Fruit fly (Drosophila melanogaster) whole organism, prepupa: Measurements from ENCODE around the gene BG642312.
A peak's percentile ranks its signal among the peaks of the same experiment; 100 is the strongest.

Experiments
- Blimp-1 ChIP-seq: fragments of 200-800 bp; sonication (Bioruptor generic); optimal IDR thresholded peaks from 3 replicates; lab custom pipeline; 2017; ENCODE audit warnings: missing biosample characterization, missing genetic modification characterization, mild to moderate bottlenecking, moderate library complexity, missing genetic modification reagents
- CG10631 ChIP-seq: fragments of 200-800 bp; sonication (Bioruptor generic); optimal IDR thresholded peaks from 2 replicates; lab custom pipeline; 2016; ENCODE audit warnings: missing biosample characterization, missing genetic modification characterization
- CG11294 ChIP-seq: fragments of 200-800 bp; sonication (Bioruptor generic); IDR thresholded peaks from 2 replicates; pipeline ENCODE4 v1.3.6; 2022; ENCODE audit warnings: missing biosample characterization, missing genetic modification characterization
- CG11762 ChIP-seq: fragments of 200-800 bp; sonication (Bioruptor generic); optimal IDR thresholded peaks from 3 replicates; lab custom pipeline; 2016; ENCODE audit warnings: missing biosample characterization, missing genetic modification characterization; ENCODE audit not compliant: insufficient read depth
- CG11902 ChIP-seq: fragments of 200-800 bp; sonication (Bioruptor generic); optimal IDR thresholded peaks from 3 replicates; lab custom pipeline; 2016; ENCODE audit warnings: missing biosample characterization, missing genetic modification characterization
- CG15336 ChIP-seq: fragments of 200-800 bp; sonication (Bioruptor generic); IDR thresholded peaks from 2 replicates; pipeline ENCODE4 v1.3.6; 2022; ENCODE audit warnings: missing biosample characterization, missing genetic modification characterization
- CG16779 ChIP-seq: fragments of 200-800 bp; sonication (Bioruptor generic); optimal IDR thresholded peaks from 3 replicates; lab custom pipeline; 2017; ENCODE audit warnings: missing biosample characterization, mild to moderate bottlenecking, missing genetic modification characterization
- CG3032 ChIP-seq: fragments of 200-800 bp; optimal IDR thresholded peaks from 2 replicates; lab custom pipeline; 2019; ENCODE audit warnings: missing biosample characterization, mild to moderate bottlenecking, missing genetic modification characterization, moderate library complexity
- CG31627 ChIP-seq: fragments of 200-800 bp; sonication (Bioruptor generic); optimal IDR thresholded peaks from 3 replicates; lab custom pipeline; 2016; ENCODE audit warnings: missing biosample characterization, missing genetic modification characterization
- CG32006 ChIP-seq: fragments of 200-800 bp; sonication (Bioruptor generic); optimal IDR thresholded peaks from 3 replicates; lab custom pipeline; 2017; ENCODE audit warnings: missing biosample characterization, mild to moderate bottlenecking, missing genetic modification characterization
- CG4318 ChIP-seq: fragments of 200-800 bp; sonication (Bioruptor generic); optimal IDR thresholded peaks from 3 replicates; lab custom pipeline; 2017; ENCODE audit warnings: missing biosample characterization, mild to moderate bottlenecking, missing genetic modification characterization
- CG6792 ChIP-seq: fragments of 200-800 bp; sonication (Bioruptor generic); optimal IDR thresholded peaks from 3 replicates; lab custom pipeline; 2016; ENCODE audit warnings: missing biosample characterization, missing genetic modification characterization
- CG6808 ChIP-seq: fragments of 200-800 bp; sonication (Bioruptor generic); optimal IDR thresholded peaks from 3 replicates; lab custom pipeline; 2017; ENCODE audit warnings: missing biosample characterization, missing genetic modification characterization, mild to moderate bottlenecking, moderate library complexity, missing genetic modification reagents
- CG6854 ChIP-seq: fragments of 200-800 bp; sonication (Bioruptor generic); optimal IDR thresholded peaks from 2 replicates; lab custom pipeline; 2017; ENCODE audit warnings: missing biosample characterization, mild to moderate bottlenecking, missing genetic modification characterization
- CG7368 ChIP-seq: fragments of 200-800 bp; sonication (Bioruptor generic); optimal IDR thresholded peaks from 3 replicates; lab custom pipeline; 2016; ENCODE audit warnings: missing biosample characterization, missing genetic modification characterization
- CG8119 ChIP-seq: fragments of 200-800 bp; sonication (Bioruptor generic); IDR thresholded peaks from 3 replicates; pipeline ENCODE4 v1.3.6; 2022; ENCODE audit warnings: missing biosample characterization, missing genetic modification characterization
- CG8319 ChIP-seq: fragments of 200-800 bp; sonication (Bioruptor generic); optimal IDR thresholded peaks from 3 replicates; lab custom pipeline; 2016; ENCODE audit warnings: missing biosample characterization, missing genetic modification characterization
- Eip75B ChIP-seq: fragments of 200-800 bp; sonication (Bioruptor generic); optimal IDR thresholded peaks from 3 replicates; lab custom pipeline; 2016; ENCODE audit warnings: missing biosample characterization, missing genetic modification characterization
- Eip78C ChIP-seq: fragments of 200-800 bp; sonication (Bioruptor generic); peaks from one replicate; lab custom pipeline; 2016; ENCODE audit warnings: missing biosample characterization, missing genetic modification characterization
- Eip93F ChIP-seq: fragments of 200-800 bp; sonication (Bioruptor generic); optimal IDR thresholded peaks from 2 replicates; lab custom pipeline; 2016; ENCODE audit warnings: missing biosample characterization, mild to moderate bottlenecking, missing genetic modification characterization
- Ets96B ChIP-seq: fragments of 200-800 bp; optimal IDR thresholded peaks from 2 replicates; lab custom pipeline; 2019; ENCODE audit warnings: missing biosample characterization, mild to moderate bottlenecking, missing genetic modification characterization, moderate library complexity
- Gug ChIP-seq: fragments of 200-800 bp; sonication (Bioruptor generic); IDR thresholded peaks from 2 replicates; pipeline ENCODE4 v1.3.6; 2022; ENCODE audit warnings: missing biosample characterization, missing genetic modification characterization
- Lpt ChIP-seq: fragments of 200-800 bp; sonication (Bioruptor generic); optimal IDR thresholded peaks from 3 replicates; lab custom pipeline; 2016; ENCODE audit warnings: missing biosample characterization, missing genetic modification characterization
- OdsH ChIP-seq: fragments of 200-800 bp; sonication (Bioruptor generic); optimal IDR thresholded peaks from 3 replicates; lab custom pipeline; 2016; ENCODE audit warnings: missing biosample characterization, missing genetic modification characterization
- Smox ChIP-seq: fragments of 200-800 bp; sonication (Bioruptor generic); optimal IDR thresholded peaks from 3 replicates; lab custom pipeline; 2016; ENCODE audit warnings: missing biosample characterization, missing genetic modification characterization
- Sox14 ChIP-seq: fragments of 200-800 bp; sonication (Bioruptor generic); optimal IDR thresholded peaks from 3 replicates; lab custom pipeline; 2016; ENCODE audit warnings: missing biosample characterization, missing genetic modification characterization
- Sox15 ChIP-seq: fragments of 200-800 bp; sonication (Bioruptor generic); optimal IDR thresholded peaks from 3 replicates; lab custom pipeline; 2016; ENCODE audit warnings: missing biosample characterization, missing genetic modification characterization
- cyc ChIP-seq: fragments of 200-800 bp; sonication (Bioruptor generic); optimal IDR thresholded peaks from 3 replicates; lab custom pipeline; 2016; ENCODE audit warnings: missing biosample characterization, missing genetic modification characterization
- dac ChIP-seq: fragments of 200-800 bp; sonication (Bioruptor generic); optimal IDR thresholded peaks from 2 replicates; lab custom pipeline; 2017; ENCODE audit warnings: missing biosample characterization, mild to moderate bottlenecking, missing genetic modification characterization
- dsx ChIP-seq: fragments of 200-800 bp; optimal IDR thresholded peaks from 3 replicates; lab custom pipeline; 2019; ENCODE audit warnings: missing biosample characterization, mild to moderate bottlenecking, missing genetic modification characterization, moderate library complexity; ENCODE audit not compliant: poor library complexity, severe bottlenecking
- eg ChIP-seq: fragments of 200-800 bp; sonication (Bioruptor generic); IDR thresholded peaks from 3 replicates; pipeline ENCODE4 v1.3.6; 2022; ENCODE audit warnings: missing biosample characterization, missing genetic modification characterization
- fd85E ChIP-seq: fragments of 200-800 bp; sonication (Bioruptor generic); optimal IDR thresholded peaks from 3 replicates; lab custom pipeline; 2016; ENCODE audit warnings: missing biosample characterization, missing genetic modification characterization
- fkh ChIP-seq: fragments of 200-800 bp; sonication (Bioruptor generic); optimal IDR thresholded peaks from 3 replicates; lab custom pipeline; 2017; ENCODE audit warnings: missing biosample characterization, mild to moderate bottlenecking, missing genetic modification characterization, moderate library complexity
- lz ChIP-seq: fragments of 200-800 bp; sonication (Bioruptor generic); optimal IDR thresholded peaks from 3 replicates; lab custom pipeline; 2016; ENCODE audit warnings: missing biosample characterization, missing genetic modification characterization
- pdm3 ChIP-seq: fragments of 200-800 bp; sonication (Bioruptor generic); optimal IDR thresholded peaks from 3 replicates; lab custom pipeline; 2016; ENCODE audit warnings: missing biosample characterization, missing genetic modification characterization
- salr ChIP-seq, 2 experiments: fragments of 200-800 bp; sonication (Bioruptor generic); optimal IDR thresholded peaks; 3 replicates each; lab custom pipeline; 2016 to 2018; ENCODE audit warnings: missing biosample characterization in 2 of 2, missing genetic modification characterization in 2 of 2, mild to moderate bottlenecking in 1 of 2
- spab ChIP-seq: fragments of 200-800 bp; sonication (Bioruptor generic); optimal IDR thresholded peaks from 2 replicates; lab custom pipeline; 2017; ENCODE audit warnings: missing biosample characterization, mild to moderate bottlenecking, missing genetic modification characterization, missing genetic modification reagents
- ss ChIP-seq, 2 experiments: fragments of 200-800 bp; sonication (Bioruptor generic); optimal IDR thresholded peaks; 2 replicates in 1 of 2; 3 replicates in 1 of 2; lab custom pipeline; 2017 to 2018; ENCODE audit warnings: mild to moderate bottlenecking in 2 of 2, missing biosample characterization in 2 of 2, missing genetic modification characterization in 2 of 2, moderate library complexity in 1 of 2
- svp ChIP-seq: fragments of 200-800 bp; sonication (Bioruptor generic); peaks from one replicate; lab custom pipeline; 2016; ENCODE audit warnings: missing biosample characterization, missing genetic modification characterization
- topi ChIP-seq: fragments of 200-800 bp; sonication (Bioruptor generic); optimal IDR thresholded peaks from 3 replicates; lab custom pipeline; 2016; ENCODE audit warnings: missing biosample characterization, missing genetic modification characterization

The BG642312 gene

dm6 chr3L:6256408-6257188 is 23.4 kb upstream of the BG642312 start, which contains the start of gene Best2 (continued):
- TF ChIP-seq Eip93F (GFP tag; lab: Kevin White, UChicago) (peak; percentile 86), pdm3 (peak; percentile 93), CG6792 (peak; percentile 96), dsx (GFP tag; lab: Kevin White, UChicago) (peak; percentile 93), ss (GFP tag; optimal IDR thresholded peaks at IDR 0.05; lab: Kevin White, UChicago) (peak; percentile 93 to 96), salr (GFP tag; optimal IDR thresholded peaks at IDR 0.05; lab: Kevin White, UChicago) (peak; percentile 65 to 88), CG10631 (GFP tag; lab: Kevin White, UChicago) (peak; percentile 90), Lpt (peak; percentile 78), Blimp-1 (GFP tag; lab: Kevin White, UChicago) (peak; percentile 87)
- TF ChIP-seq, all 60 proteins: peak for 59

DNA sequence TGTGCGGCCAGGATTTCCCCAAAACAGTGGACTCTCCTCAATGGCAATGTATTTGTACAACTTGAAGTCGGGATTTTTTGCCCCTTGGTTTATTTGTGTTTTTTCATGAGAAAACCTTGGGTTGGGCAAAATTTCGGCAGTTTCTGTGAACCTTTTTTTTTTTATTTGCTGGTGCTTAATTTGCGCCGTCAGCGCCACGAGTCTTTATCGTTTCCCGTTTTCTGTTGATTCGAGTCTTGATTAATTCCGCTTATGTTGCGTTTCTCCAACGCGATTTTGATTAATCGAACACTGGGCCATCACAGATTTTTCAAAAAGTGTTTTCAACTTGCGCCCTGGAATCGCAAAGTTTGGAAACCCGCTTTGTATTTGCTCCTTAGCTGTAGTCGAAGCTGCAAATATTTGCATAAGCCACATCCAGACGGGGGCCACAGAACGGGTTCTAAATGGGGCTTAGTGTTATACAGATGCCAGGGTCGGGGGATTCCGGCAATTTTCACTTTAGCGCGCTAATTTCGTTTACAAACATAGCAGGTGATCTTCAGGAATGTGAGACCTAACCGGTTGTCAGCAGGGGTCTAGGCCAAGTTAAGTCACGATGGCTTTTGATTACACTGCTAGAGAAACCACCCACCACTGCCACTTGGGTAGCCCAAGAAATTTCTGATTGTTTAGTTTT is 21.4 kb upstream of the BG642312 start:
- TF ChIP-seq svp (GFP tag; lab: Kevin White, UChicago): no peak
- TF ChIP-seq OdsH (GFP tag; lab: Kevin White, UChicago): no peak
- no peak for TF ChIP-seq CG11294
- no peak for TF ChIP-seq Eip75B (GFP tag; lab: Kevin White, UChicago)
- TF ChIP-seq CG7368 (GFP tag; lab: Kevin White, UChicago): no peak
- no peak for TF ChIP-seq ss (GFP tag; optimal IDR thresholded peaks at IDR 0.05; lab: Kevin White, UChicago)
- peak; percentile 26 for TF ChIP-seq topi (GFP tag; lab: Kevin White, UChicago)
- TF ChIP-seq spab (GFP tag; lab: Kevin White, UChicago): no peak
- TF ChIP-seq CG8119 (GFP tag; lab: Robert Waterston, UW): no peak
- no peak for TF ChIP-seq CG4318 (GFP tag; lab: Kevin White, UChicago)
- TF ChIP-seq eg (GFP tag; lab: Robert Waterston, UW): no peak
- TF ChIP-seq fd85E (GFP tag; lab: Kevin White, UChicago): no peak
- TF ChIP-seq fkh (GFP tag; lab: Kevin White, UChicago): peak; percentile 63
- TF ChIP-seq CG16779 (tag; lab: Kevin White, UChicago): no peak
- TF ChIP-seq Ets96B (tag; lab: Kevin White, UChicago): no peak
- TF ChIP-seq Sox14 (GFP tag; lab: Kevin White, UChicago): no peak

DNA sequence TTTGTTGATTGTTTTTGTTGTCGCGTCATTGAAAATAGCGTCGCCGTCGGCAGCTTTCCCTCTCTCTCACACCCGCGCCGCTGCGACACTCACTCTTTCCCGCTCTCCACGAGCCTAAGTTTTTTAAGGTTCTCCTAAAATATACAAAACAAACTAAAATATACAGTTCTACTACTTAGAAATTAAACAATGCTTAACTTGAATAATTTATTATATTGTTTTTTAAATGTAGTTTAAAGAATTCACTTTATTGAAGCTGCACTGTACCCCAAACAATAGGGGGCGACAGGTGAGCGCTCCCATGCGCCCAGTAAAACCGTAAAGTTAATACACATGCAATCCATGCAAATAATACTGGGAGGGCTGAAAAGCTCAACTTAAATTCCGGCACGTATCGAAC is 20.5 kb upstream of the BG642312 start:
- TF ChIP-seq svp (GFP tag; lab: Kevin White, UChicago) (peak; percentile 3), cyc (no peak), CG32006 (GFP tag; lab: Kevin White, UChicago) (no peak), CG8319 (no peak), Eip78C (peak; percentile 83), CG11902 (GFP tag; lab: Kevin White, UChicago) (no peak), Sox15 (GFP tag; lab: Kevin White, UChicago) (no peak)

DNA sequence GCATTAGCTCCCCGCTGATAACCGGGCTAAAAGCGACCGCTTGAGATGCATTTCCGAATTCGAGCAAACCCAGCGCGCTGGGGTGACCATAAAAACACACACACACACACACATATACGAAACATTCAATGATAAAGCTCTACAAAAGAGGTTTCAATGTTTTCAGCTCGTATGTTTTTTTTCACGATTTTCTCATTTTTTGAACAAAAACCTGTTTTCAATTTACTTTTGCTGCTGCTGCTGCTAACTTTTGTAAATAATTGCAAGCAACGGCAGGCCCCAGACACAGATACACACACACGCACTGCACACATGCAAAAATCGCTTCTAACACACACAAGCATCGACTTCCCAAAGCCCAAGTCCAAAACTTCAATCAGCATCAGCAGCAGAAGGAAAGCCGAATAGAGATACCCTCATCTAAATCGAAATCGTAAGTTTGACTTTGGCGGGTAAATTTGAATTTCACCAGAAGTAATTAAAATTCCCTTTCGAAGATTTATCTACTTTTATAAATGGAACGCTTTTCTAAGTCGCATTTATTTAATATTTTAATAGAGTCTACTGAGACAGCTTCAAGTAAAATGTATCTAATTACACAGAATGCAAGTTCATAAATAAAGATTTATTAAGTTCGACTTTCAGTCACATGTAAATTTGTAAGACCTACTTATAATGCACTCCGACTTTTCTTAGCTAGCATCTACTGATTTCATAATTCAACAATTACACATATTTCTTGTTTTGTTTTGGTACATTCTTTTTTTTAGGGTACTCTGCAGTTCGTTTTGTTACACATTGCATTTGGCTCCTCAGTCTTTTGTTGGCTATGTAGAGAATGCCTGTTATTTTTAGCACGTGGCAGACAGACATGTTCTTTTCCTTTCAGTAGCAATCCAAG is 16.2 kb upstream of the BG642312 start:
- TF ChIP-seq Eip75B (GFP tag; lab: Kevin White, UChicago): peak; percentile 0
- TF ChIP-seq CG15336 (GFP tag; lab: Robert Waterston, UW): peak; percentile 60; the same call in 1 of the 2 replicates
- TF ChIP-seq CG31627 (GFP tag; lab: Kevin White, UChicago): peak; percentile 40
- peak; percentile 85 for TF ChIP-seq CG6854
- TF ChIP-seq CG3032 (tag; lab: Kevin White, UChicago): no peak
- TF ChIP-seq CG32006 (GFP tag; lab: Kevin White, UChicago): peak; percentile 56
- peak; percentile 76 for TF ChIP-seq Eip78C
- peak; percentile 51 for TF ChIP-seq topi (GFP tag; lab: Kevin White, UChicago)
- TF ChIP-seq dac (GFP tag; lab: Kevin White, UChicago): no peak
- no peak for TF ChIP-seq CG6808 (GFP tag; lab: Kevin White, UChicago)
- TF ChIP-seq Sox14 (GFP tag; lab: Kevin White, UChicago): peak; percentile 38
- 0 out of 2 replicates have a peak, but pooled peaks have one; percentile 12 for TF ChIP-seq Gug (GFP tag; lab: Robert Waterston, UW)
- no peak for TF ChIP-seq CG7368 (GFP tag; lab: Kevin White, UChicago)
- no peak for TF ChIP-seq fkh (GFP tag; lab: Kevin White, UChicago)
- peak; percentile 67; the same call in 1 of the 3 replicates for TF ChIP-seq eg (GFP tag; lab: Robert Waterston, UW)
- no peak for TF ChIP-seq CG11762 (GFP tag; lab: Kevin White, UChicago)
- no peak for TF ChIP-seq Sox15 (GFP tag; lab: Kevin White, UChicago)
- TF ChIP-seq CG11902 (GFP tag; lab: Kevin White, UChicago): no peak
- TF ChIP-seq lz (GFP tag; lab: Kevin White, UChicago): peak; percentile 36
- TF ChIP-seq Smox (GFP tag; lab: Kevin White, UChicago): peak; percentile 59
